Fruit fly (Drosophila melanogaster) whole organism, wandering third instar larva: ENCODE data around the gene CG31272.

Source experiments
- Myc ChIP-seq: fragments of >200 bp; optimal IDR thresholded peaks from 2 replicates; lab custom pipeline; 2017
- dsf ChIP-seq: sonication (Bioruptor generic); optimal IDR thresholded peaks from 2 replicates; lab custom pipeline; 2016; ENCODE audit warnings: missing biosample characterization, missing genetic modification characterization, borderline replicate concordance
- ey ChIP-seq: fragments of 200-800 bp; sonication (Bioruptor generic); optimal IDR thresholded peaks from 2 replicates; lab custom pipeline; 2016; ENCODE audit warnings: missing biosample characterization, missing genetic modification characterization

- TF ChIP-seq dsf (no peak), ey (GFP tag; lab: Kevin White, UChicago) (no peak), Myc (lab: Kevin White, UChicago) (no peak)
Measured at dm6 chr3R:10755534-10755933, 3.7 kb downstream of the CG31272 start, which contains the start of gene CG14691.
